2 fruit fly cellular contexts compared by ENCODE assay signal in genomic region chr3L:8835441-8835840, dm6.
TF ChIP-seq lines count a peak whose summit lies in the region.

No protein-coding gene starts in this region.

- no peak for TF ChIP-seq CTCF in whole organism, embryonic (GFP tag; optimal IDR thresholded peaks at IDR 0.05; lab: Kevin White, UChicago)

TF ChIP-seq in whole organism, adult, 20 proteins besides CTCF, POLR2A, EP300 and RAD21:
- peak; percentile 89 for TF ChIP-seq tj (GFP tag; optimal IDR thresholded peaks at IDR 0.05; lab: Kevin White, UChicago)
- no peak for TF ChIP-seq CG12768 (GFP tag; optimal IDR thresholded peaks at IDR 0.05; lab: Kevin White, UChicago)

TF ChIP-seq in whole organism, embryonic, 481 proteins besides CTCF, POLR2A, EP300 and RAD21:
- TF ChIP-seq mld (GFP tag; IDR thresholded peaks at IDR 0.05; lab: Robert Waterston, UW; ENCODE audit: partially characterized antibody) (no peak), CG2875 (GFP tag; optimal IDR thresholded peaks at IDR 0.05; lab: Kevin White, UChicago) (no peak), vvl (GFP tag; IDR thresholded peaks at IDR 0.05; lab: Robert Waterston, UW) (0 out of 2 replicates have a peak, but pooled peaks have one; percentile 20), chinmo (GFP tag; IDR thresholded peaks at IDR 0.05; lab: Robert Waterston, UW; ENCODE audit: partially characterized antibody) (peak; percentile 69; the same call in 2 of the 4 replicates), oc (tag; optimal IDR thresholded peaks at IDR 0.05; lab: Kevin White, UChicago) (peak; percentile 76), CG8290 (GFP tag; optimal IDR thresholded peaks at IDR 0.05; lab: Kevin White, UChicago) (no peak), CG8290 (tag; optimal IDR thresholded peaks at IDR 0.05; lab: Kevin White, UChicago) (no peak), CG12942 (GFP tag; optimal IDR thresholded peaks at IDR 0.05; lab: Kevin White, UChicago) (no peak)
